Fruit fly (Drosophila melanogaster): ENCODE measurements around the gene Kul.

Kul gene

DNA sequence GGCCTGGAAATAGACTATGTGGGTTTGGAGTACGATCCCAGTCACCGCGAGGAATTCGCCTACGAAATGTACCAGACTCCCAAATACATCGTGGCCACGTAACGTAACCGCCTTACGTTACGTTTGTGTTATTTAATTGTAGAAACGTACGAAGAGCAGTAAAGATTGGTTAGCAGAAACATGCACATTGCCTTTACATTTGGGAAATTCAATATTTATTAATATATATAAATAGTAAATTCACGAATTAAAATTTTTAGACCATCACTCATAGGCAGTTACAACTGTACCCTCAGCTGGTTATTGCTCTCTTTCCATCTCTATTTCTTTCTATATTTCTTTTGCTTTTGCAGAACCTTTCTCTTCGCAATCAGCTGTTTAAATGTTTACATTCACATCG lies 12.3 kb downstream of the Kul start, which contains the start of gene Gnpnat (continued):
- no peak for TF ChIP-seq peb (GFP tag; IDR thresholded peaks at IDR 0.05)
- no peak for TF ChIP-seq Mes4 (GFP tag; optimal IDR thresholded peaks at IDR 0.05)
- no peak for TF ChIP-seq mld (GFP tag; IDR thresholded peaks at IDR 0.05; ENCODE audit: partially characterized antibody)
- peak; percentile 31 for TF ChIP-seq zen (tag; optimal IDR thresholded peaks at IDR 0.05)
- no peak for TF ChIP-seq kay (GFP tag; optimal IDR thresholded peaks at IDR 0.05)
- no peak for TF ChIP-seq CG6791 (GFP tag; IDR thresholded peaks at IDR 0.05; ENCODE audit: partially characterized antibody)
- peak; percentile 58 for TF ChIP-seq onecut (GFP tag; IDR thresholded peaks at IDR 0.05)
- TF ChIP-seq Antp (GFP tag; optimal IDR thresholded peaks at IDR 0.05) = no peak
- peak; percentile 46 for TF ChIP-seq CG10267 (tag; optimal IDR thresholded peaks at IDR 0.05)
- no peak for TF ChIP-seq dati (GFP tag; IDR thresholded peaks at IDR 0.05)
- TF ChIP-seq B-H1 (GFP tag; IDR thresholded peaks at IDR 0.05) = no peak
- no peak for TF ChIP-seq HmgD (GFP tag; optimal IDR thresholded peaks at IDR 0.05)
- peak; percentile 31 for TF ChIP-seq CG3407 (GFP tag; optimal IDR thresholded peaks at IDR 0.05)
- TF ChIP-seq yki (optimal IDR thresholded peaks at IDR 0.05) = no peak
- TF ChIP-seq rib (GFP tag; IDR thresholded peaks at IDR 0.05) = no peak
- TF ChIP-seq Dll (GFP tag; IDR thresholded peaks at IDR 0.05; ENCODE audit: partially characterized antibody) = no peak
- TF ChIP-seq trem (tag; optimal IDR thresholded peaks at IDR 0.05) = peak; percentile 42
- no peak for TF ChIP-seq Dad (GFP tag; optimal IDR thresholded peaks at IDR 0.05)
- TF ChIP-seq Asciz (GFP tag; optimal IDR thresholded peaks at IDR 0.05) = no peak
- no peak for TF ChIP-seq tgo (GFP tag; IDR thresholded peaks at IDR 0.05)
- TF ChIP-seq dm (GFP tag; optimal IDR thresholded peaks at IDR 0.05) = no peak
- no peak for TF ChIP-seq MESR4 (GFP tag; optimal IDR thresholded peaks at IDR 0.05)
- TF ChIP-seq twi (tag; optimal IDR thresholded peaks at IDR 0.05) = no peak
- TF ChIP-seq CG7786 (GFP tag; optimal IDR thresholded peaks at IDR 0.05) = no peak
- TF ChIP-seq insv (GFP tag; optimal IDR thresholded peaks at IDR 0.05) = no peak
- peak; percentile 12 for TF ChIP-seq jumu (GFP tag; optimal IDR thresholded peaks at IDR 0.05)
- TF ChIP-seq CG7271 (tag; optimal IDR thresholded peaks at IDR 0.05) = no peak
- TF ChIP-seq NfI (GFP tag; optimal IDR thresholded peaks at IDR 0.05) = peak; percentile 48
- peak; percentile 74 for TF ChIP-seq Hmr (GFP tag; optimal IDR thresholded peaks at IDR 0.05)
- peak; percentile 40 for TF ChIP-seq Xbp1 (GFP tag; optimal IDR thresholded peaks at IDR 0.05)
- TF ChIP-seq CG31388 (GFP tag; optimal IDR thresholded peaks at IDR 0.05) = no peak
- no peak for TF ChIP-seq Tbp (GFP tag; optimal IDR thresholded peaks at IDR 0.05)
- no peak for TF ChIP-seq Side (GFP tag; optimal IDR thresholded peaks at IDR 0.05)
- TF ChIP-seq CG13624 (GFP tag; optimal IDR thresholded peaks at IDR 0.05) = no peak
- TF ChIP-seq dimm (GFP tag; IDR thresholded peaks at IDR 0.05) = no peak
- no peak for TF ChIP-seq ase (GFP tag; IDR thresholded peaks at IDR 0.05)
- TF ChIP-seq CG4328 (GFP tag; optimal IDR thresholded peaks at IDR 0.05) = no peak
- peak; percentile 19 for TF ChIP-seq sug (tag; optimal IDR thresholded peaks at IDR 0.05)
- peak in 1 of 2 experiments; percentile 73 for TF ChIP-seq bsh (GFP tag; optimal IDR thresholded peaks at IDR 0.05)
- no peak for TF ChIP-seq CG8089 (GFP tag; optimal IDR thresholded peaks at IDR 0.05)
- TF ChIP-seq sima (GFP tag; optimal IDR thresholded peaks at IDR 0.05) = no peak
- TF ChIP-seq unpg (GFP tag; optimal IDR thresholded peaks at IDR 0.05) = peak; percentile 80
- TF ChIP-seq CG10431 (GFP tag; optimal IDR thresholded peaks at IDR 0.05) = no peak
- TF ChIP-seq CG6654 (GFP tag; optimal IDR thresholded peaks at IDR 0.05) = no peak
- peak; percentile 63 for TF ChIP-seq phol (tag; optimal IDR thresholded peaks at IDR 0.05)
- TF ChIP-seq CG17612 (GFP tag; IDR thresholded peaks at IDR 0.05) = no peak
- no peak for TF ChIP-seq CG7745 (tag; optimal IDR thresholded peaks at IDR 0.05)
- no peak for TF ChIP-seq Sin3A (optimal IDR thresholded peaks at IDR 0.05)
- TF ChIP-seq Hsf (GFP tag; optimal IDR thresholded peaks at IDR 0.05) = no peak
- TF ChIP-seq odd (GFP tag; optimal IDR thresholded peaks at IDR 0.05) = peak; percentile 39
- no peak for TF ChIP-seq CG16863 (GFP tag; optimal IDR thresholded peaks at IDR 0.05)
- TF ChIP-seq CG6813 (GFP tag; optimal IDR thresholded peaks at IDR 0.05) = peak; percentile 61
- TF ChIP-seq nau (GFP tag; optimal IDR thresholded peaks at IDR 0.05) = no peak

All from whole organism, embryonic.